Fruit fly (Drosophila melanogaster) whole organism, adult: Measurements from ENCODE around the gene CG9672.

Experiments used
- CG11617 ChIP-seq: fragments of 200-800 bp; sonication (Bioruptor generic); optimal IDR thresholded peaks from 2 replicates; lab custom pipeline; 2017; ENCODE audit warnings: mild to moderate bottlenecking, missing biosample characterization, missing genetic modification reagents, missing genetic modification characterization
- CG12768 ChIP-seq: fragments of 200-800 bp; sonication (Bioruptor generic); optimal IDR thresholded peaks from 2 replicates; lab custom pipeline; 2017; ENCODE audit warnings: missing biosample characterization, missing genetic modification characterization, mild to moderate bottlenecking, moderate library complexity, missing genetic modification reagents
- CG14711 ChIP-seq: fragments of 200-800 bp; sonication (Bioruptor generic); optimal IDR thresholded peaks from 2 replicates; lab custom pipeline; 2018; ENCODE audit warnings: missing biosample characterization, mild to moderate bottlenecking, missing genetic modification characterization, moderate library complexity
- CG1620 ChIP-seq: fragments of 200-800 bp; sonication (Bioruptor generic); optimal IDR thresholded peaks from 2 replicates; lab custom pipeline; 2016; ENCODE audit warnings: missing biosample characterization, missing genetic modification characterization
- CG33017 ChIP-seq: fragments of 200-800 bp; sonication (Bioruptor generic); optimal IDR thresholded peaks from 2 replicates; lab custom pipeline; 2018; ENCODE audit warnings: missing biosample characterization, mild to moderate bottlenecking, missing genetic modification characterization, moderate library complexity
- CG5204 ChIP-seq: fragments of 200-800 bp; sonication (Bioruptor generic); optimal IDR thresholded peaks from 2 replicates; lab custom pipeline; 2016; ENCODE audit warnings: missing biosample characterization, missing genetic modification characterization
- CG7045 ChIP-seq: fragments of 200-800 bp; sonication (Bioruptor generic); optimal IDR thresholded peaks from 2 replicates; lab custom pipeline; 2017; ENCODE audit warnings: missing biosample characterization, mild to moderate bottlenecking, missing genetic modification characterization
- CG7101 ChIP-seq: fragments of 200-800 bp; sonication (Bioruptor generic); optimal IDR thresholded peaks from 2 replicates; lab custom pipeline; 2018; ENCODE audit warnings: missing biosample characterization, mild to moderate bottlenecking, missing genetic modification characterization, moderate library complexity
- Clk ChIP-seq: fragments of 200-800 bp; sonication (Bioruptor generic); optimal IDR thresholded peaks from 2 replicates; lab custom pipeline; 2017; ENCODE audit warnings: missing biosample characterization, missing genetic modification characterization
- Crg-1 ChIP-seq: fragments of 200-800 bp; sonication (Bioruptor generic); optimal IDR thresholded peaks from 2 replicates; lab custom pipeline; 2016; ENCODE audit warnings: missing biosample characterization, missing genetic modification characterization
- Hr96 ChIP-seq: fragments of 200-800 bp; sonication (Bioruptor generic); optimal IDR thresholded peaks from 2 replicates; lab custom pipeline; 2016; ENCODE audit warnings: missing biosample characterization, missing genetic modification characterization
- Mnt ChIP-seq: fragments of 200-800 bp; sonication (Bioruptor generic); optimal IDR thresholded peaks from 2 replicates; lab custom pipeline; 2016; ENCODE audit warnings: missing biosample characterization, mild to moderate bottlenecking, missing genetic modification characterization
- bab1 ChIP-seq: fragments of 200-800 bp; sonication (Bioruptor generic); optimal IDR thresholded peaks from 3 replicates; lab custom pipeline; 2019; ENCODE audit warnings: missing biosample characterization, mild to moderate bottlenecking, missing genetic modification characterization, moderate library complexity
- cic ChIP-seq: fragments of 200-800 bp; sonication (Bioruptor generic); optimal IDR thresholded peaks from 2 replicates; lab custom pipeline; 2017; ENCODE audit warnings: missing biosample characterization, mild to moderate bottlenecking, missing genetic modification characterization, moderate library complexity
- cnc ChIP-seq, 2 experiments: fragments of >200 bp; optimal IDR thresholded peaks; 2 replicates each; lab custom pipeline; 2017
- kay ChIP-seq: fragments of 200-800 bp; sonication (Bioruptor generic); peaks from one replicate; lab custom pipeline; 2016; ENCODE audit warnings: missing biosample characterization, missing genetic modification characterization, borderline replicate concordance
- ovo ChIP-seq: fragments of 200-800 bp; sonication (Bioruptor generic); optimal IDR thresholded peaks from 2 replicates; lab custom pipeline; 2016; ENCODE audit warnings: missing biosample characterization, missing genetic modification characterization
- pad ChIP-seq: fragments of 200-800 bp; sonication (Bioruptor generic); optimal IDR thresholded peaks from 3 replicates; lab custom pipeline; 2017; ENCODE audit warnings: missing biosample characterization, missing genetic modification characterization, mild to moderate bottlenecking, moderate library complexity, missing genetic modification reagents
- tj ChIP-seq: fragments of 200-800 bp; sonication (Bioruptor generic); optimal IDR thresholded peaks from 3 replicates; lab custom pipeline; 2017; ENCODE audit warnings: missing biosample characterization, mild to moderate bottlenecking, missing genetic modification characterization, moderate library complexity
- toe ChIP-seq: fragments of 200-800 bp; sonication (Bioruptor generic); optimal IDR thresholded peaks from 2 replicates; lab custom pipeline; 2016; ENCODE audit warnings: missing biosample characterization, missing genetic modification characterization

Gene CG9672

dm6 chrX:16689966-16690365, 16.7 kb downstream of the CG9672 start:
- TF ChIP-seq Mnt (GFP tag; lab: Kevin White, UChicago) (no peak), kay (GFP tag; lab: Kevin White, UChicago) (no peak), cnc (optimal IDR thresholded peaks at IDR 0.05; lab: Kevin White, UChicago) (no peak), CG33017 (tag; lab: Kevin White, UChicago) (no peak), CG7045 (GFP tag; lab: Kevin White, UChicago) (no peak), toe (no peak), CG11617 (GFP tag; lab: Kevin White, UChicago) (no peak), cic (GFP tag; lab: Kevin White, UChicago) (no peak), CG7101 (tag; lab: Kevin White, UChicago) (no peak)

dm6 chrX:16689339-16689738, 17.3 kb downstream of the CG9672 start:
- TF ChIP-seq cnc (optimal IDR thresholded peaks at IDR 0.05; lab: Kevin White, UChicago) (no peak), tj (GFP tag; lab: Kevin White, UChicago) (peak; percentile 56)

- TF ChIP-seq pad (GFP tag; lab: Kevin White, UChicago) (no peak), tj (GFP tag; lab: Kevin White, UChicago) (no peak), CG7101 (tag; lab: Kevin White, UChicago) (no peak), CG33017 (tag; lab: Kevin White, UChicago) (no peak), CG5204 (GFP tag; lab: Kevin White, UChicago) (no peak), CG14711 (tag; lab: Kevin White, UChicago) (no peak), cic (GFP tag; lab: Kevin White, UChicago) (no peak), CG11617 (GFP tag; lab: Kevin White, UChicago) (no peak), Hr96 (GFP tag; lab: Kevin White, UChicago) (no peak), Crg-1 (GFP tag; lab: Kevin White, UChicago) (no peak), ovo (no peak), Clk (no peak), cnc (optimal IDR thresholded peaks at IDR 0.05; lab: Kevin White, UChicago) (no peak), bab1 (GFP tag; lab: Kevin White, UChicago) (no peak), toe (no peak)
Measured at dm6 chrX:16688106-16688459, 18.6 kb downstream of the CG9672 start.

dm6 chrX:16687400-16688105, 19.1 kb downstream of the CG9672 start:
- TF ChIP-seq CG33017 (tag; lab: Kevin White, UChicago) (no peak), CG11617 (GFP tag; lab: Kevin White, UChicago) (no peak), pad (GFP tag; lab: Kevin White, UChicago) (no peak), cic (GFP tag; lab: Kevin White, UChicago) (no peak), toe (peak; percentile 25), cnc (optimal IDR thresholded peaks at IDR 0.05; lab: Kevin White, UChicago) (no peak)

- TF ChIP-seq bab1 (GFP tag; lab: Kevin White, UChicago) (no peak), CG5204 (GFP tag; lab: Kevin White, UChicago) (no peak), pad (GFP tag; lab: Kevin White, UChicago) (no peak), ovo (no peak), CG12768 (GFP tag; lab: Kevin White, UChicago) (no peak)
Measured at dm6 chrX:16683765-16684164, 22.9 kb downstream of the CG9672 start, which contains the start of gene Axs. Gene Axs, minus strand, starts transcription at chrX:16683895.

- TF ChIP-seq CG7101 (tag; lab: Kevin White, UChicago) = no peak
- no peak for TF ChIP-seq Hr96 (GFP tag; lab: Kevin White, UChicago)
- TF ChIP-seq cic (GFP tag; lab: Kevin White, UChicago) = no peak
- no peak for TF ChIP-seq CG12768 (GFP tag; lab: Kevin White, UChicago)
- TF ChIP-seq pad (GFP tag; lab: Kevin White, UChicago) = no peak
- no peak for TF ChIP-seq Mnt (GFP tag; lab: Kevin White, UChicago)
- TF ChIP-seq tj (GFP tag; lab: Kevin White, UChicago) = no peak
- no peak for TF ChIP-seq Crg-1 (GFP tag; lab: Kevin White, UChicago)
- no peak for TF ChIP-seq bab1 (GFP tag; lab: Kevin White, UChicago)
Measured at dm6 chrX:16678845-16679347, 27.8 kb downstream of the CG9672 start, which contains the start of the genes CG13010 and sing. Gene CG13010, minus strand, starts transcription at chrX:16678945. Gene sing, plus strand, starts transcription at chrX:16679297.

dm6 chrX:16677163-16677562, 29.5 kb downstream of the CG9672 start:
- TF ChIP-seq ovo = no peak
- no peak for TF ChIP-seq tj (GFP tag; lab: Kevin White, UChicago)
- no peak for TF ChIP-seq cic (GFP tag; lab: Kevin White, UChicago)
- TF ChIP-seq toe = no peak
- no peak for TF ChIP-seq cnc (optimal IDR thresholded peaks at IDR 0.05; lab: Kevin White, UChicago)
- TF ChIP-seq CG33017 (tag; lab: Kevin White, UChicago) = no peak
- no peak for TF ChIP-seq pad (GFP tag; lab: Kevin White, UChicago)
- TF ChIP-seq kay (GFP tag; lab: Kevin White, UChicago) = no peak
- peak; percentile 9 for TF ChIP-seq CG11617 (GFP tag; lab: Kevin White, UChicago)
- no peak for TF ChIP-seq Hr96 (GFP tag; lab: Kevin White, UChicago)
- TF ChIP-seq Mnt (GFP tag; lab: Kevin White, UChicago) = no peak
- no peak for TF ChIP-seq CG12768 (GFP tag; lab: Kevin White, UChicago)
- peak; percentile 55 for TF ChIP-seq CG7101 (tag; lab: Kevin White, UChicago)
- no peak for TF ChIP-seq CG7045 (GFP tag; lab: Kevin White, UChicago)
- TF ChIP-seq CG14711 (tag; lab: Kevin White, UChicago) = peak; percentile 7
- no peak for TF ChIP-seq Clk
- no peak for TF ChIP-seq CG5204 (GFP tag; lab: Kevin White, UChicago)
- TF ChIP-seq bab1 (GFP tag; lab: Kevin White, UChicago) = no peak
- no peak for TF ChIP-seq Crg-1 (GFP tag; lab: Kevin White, UChicago)
- no peak for TF ChIP-seq CG1620 (GFP tag; lab: Kevin White, UChicago)
